Worm (Caenorhabditis elegans) whole organism, L3 larva: ENCODE measurements around the gene pqn-48.

ENCODE experiments used
- nhr-23 ChIP-seq: fragments of 150-350 bp; optimal IDR thresholded peaks from 2 replicates; lab custom pipeline; 2014; ENCODE audit warnings: missing biosample characterization, missing genetic modification reagents, missing genetic modification characterization
- nhr-237 ChIP-seq: fragments of 150-350 bp; optimal IDR thresholded peaks from 2 replicates; lab custom pipeline; 2014; ENCODE audit warnings: missing biosample characterization, missing genetic modification characterization
- nhr-28 ChIP-seq: fragments of 150-350 bp; optimal IDR thresholded peaks from 2 replicates; lab custom pipeline; 2014; ENCODE audit warnings: missing biosample characterization, missing genetic modification characterization

ce11 chrII:4081141-4081540 is 42.5 kb downstream of the pqn-48 start:
- TF ChIP-seq nhr-23 (tag; lab: Kevin White, UChicago) (no peak), nhr-237 (tag; lab: Kevin White, UChicago) (no peak), nhr-28 (tag; lab: Kevin White, UChicago) (no peak)
